Worm (Caenorhabditis elegans) whole organism, L4 larva: Measurements from ENCODE around the gene enee-1.

Source experiments
- egl-27 ChIP-seq: sonication (generic microtip); optimal IDR thresholded peaks from 3 replicates; lab custom pipeline; 2017; ENCODE audit warnings: missing biosample characterization, missing genetic modification reagents, missing genetic modification characterization
- fos-1 ChIP-seq: fragments of 150-350 bp; optimal IDR thresholded peaks from 2 replicates; lab custom pipeline; 2014; ENCODE audit warnings: missing biosample characterization, missing genetic modification characterization
- hlh-11 ChIP-seq: fragments of 200-800 bp; sonication (Bioruptor generic); optimal IDR thresholded peaks from 2 replicates; lab custom pipeline; 2018; ENCODE audit warnings: mild to moderate bottlenecking, missing genetic modification characterization, missing compliant biosample characterization
- hmg-1.1 ChIP-seq: fragments of 200-800 bp; sonication (Bioruptor generic); IDR thresholded peaks from 2 replicates; pipeline ENCODE4 v1.3.6; 2022; ENCODE audit warnings: missing genetic modification reagents, missing genetic modification characterization, missing compliant biosample characterization
- lin-38 ChIP-seq: fragments of 200-800 bp; sonication (Bioruptor generic); IDR thresholded peaks from 2 replicates; pipeline ENCODE4 v1.3.6; 2022; ENCODE audit warnings: missing genetic modification reagents, missing genetic modification characterization, missing compliant biosample characterization
- nhr-237 ChIP-seq: sonication (generic microtip); optimal IDR thresholded peaks from 2 replicates; lab custom pipeline; 2017; ENCODE audit warnings: missing biosample characterization, missing genetic modification characterization
- nhr-6 ChIP-seq: fragments of 150-350 bp; optimal IDR thresholded peaks from 2 replicates; lab custom pipeline; 2014; ENCODE audit warnings: missing biosample characterization, missing genetic modification characterization
- nhr-77 ChIP-seq: fragments of 150-350 bp; optimal IDR thresholded peaks from 2 replicates; lab custom pipeline; 2014; ENCODE audit warnings: missing biosample characterization, missing genetic modification characterization

DNA sequence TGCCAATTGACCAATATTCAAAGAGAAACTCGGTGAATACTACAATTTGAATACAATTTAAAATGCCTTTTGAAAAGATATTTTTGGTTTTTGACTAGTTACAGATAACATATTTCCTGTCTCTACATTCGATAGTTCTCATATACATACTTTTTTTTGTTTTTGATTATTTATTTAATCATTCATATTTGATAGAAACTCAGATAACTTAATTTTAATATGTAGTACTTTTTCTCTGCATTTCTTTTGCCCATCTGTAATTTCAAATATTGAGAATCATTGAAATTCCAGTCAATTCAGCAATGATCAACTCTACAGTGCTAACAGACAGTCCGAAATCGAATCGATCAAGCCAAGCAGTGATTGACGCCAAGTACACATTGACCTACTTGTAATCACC, 36.5 kb downstream of the enee-1 start, which contains the start of gene C23H3.2:
- TF ChIP-seq nhr-237 (tag; lab: Kevin White, UChicago): no peak
- no peak for TF ChIP-seq fos-1
- no peak for TF ChIP-seq hlh-11
- TF ChIP-seq hmg-1.1 (GFP tag; lab: Robert Waterston, UW): no peak
- no peak for TF ChIP-seq nhr-77 (tag; lab: Kevin White, UChicago)
- no peak for TF ChIP-seq egl-27 (tag; lab: Kevin White, UChicago)
- TF ChIP-seq nhr-6 (tag; lab: Kevin White, UChicago): no peak
- TF ChIP-seq lin-38 (GFP tag; lab: Robert Waterston, UW): no peak
